Fruit fly (Drosophila melanogaster) whole organism, wandering third instar larva: ENCODE results near the gene CG42819.

ENCODE experiments used
- CG32264 ChIP-seq: fragments of 200-800 bp; sonication (Bioruptor generic); optimal IDR thresholded peaks from 2 replicates; lab custom pipeline; 2016; ENCODE audit warnings: missing biosample characterization, missing genetic modification characterization
- CG9705 ChIP-seq: fragments of 200-800 bp; sonication (Bioruptor generic); optimal IDR thresholded peaks from 2 replicates; lab custom pipeline; 2018; ENCODE audit warnings: missing biosample characterization, mild to moderate bottlenecking, missing genetic modification characterization
- CrebA ChIP-seq: fragments of 200-800 bp; sonication (Bioruptor generic); optimal IDR thresholded peaks from 2 replicates; lab custom pipeline; 2016; ENCODE audit warnings: missing biosample characterization, mild to moderate bottlenecking, missing genetic modification characterization, borderline replicate concordance
- Dif ChIP-seq: fragments of 200-275, 200-300 bp; sonication (Bioruptor generic); optimal IDR thresholded peaks from 2 replicates; lab custom pipeline; 2018; ENCODE audit warnings: missing biosample characterization, missing genetic modification characterization; ENCODE audit not compliant: partially characterized antibody
- HLH106 ChIP-seq: fragments of 200-800 bp; optimal IDR thresholded peaks from 3 replicates; lab custom pipeline; 2019; ENCODE audit warnings: missing biosample characterization, mild to moderate bottlenecking, missing genetic modification characterization, moderate library complexity
- Hnf4 ChIP-seq: fragments of 200-800 bp; sonication (Bioruptor generic); optimal IDR thresholded peaks from 2 replicates; lab custom pipeline; 2016; ENCODE audit warnings: missing biosample characterization, mild to moderate bottlenecking, missing genetic modification characterization
- Hr83 ChIP-seq: fragments of 200-300 bp; sonication (Bioruptor generic); optimal IDR thresholded peaks from 2 replicates; lab custom pipeline; 2016; ENCODE audit warnings: missing biosample characterization, mild to moderate bottlenecking, missing genetic modification characterization, moderate library complexity; ENCODE audit not compliant: poor library complexity, severe bottlenecking
- Jra ChIP-seq: sonication (Bioruptor generic); optimal IDR thresholded peaks from 2 replicates; lab custom pipeline; 2016; ENCODE audit warnings: missing biosample characterization, missing genetic modification characterization
- Mio ChIP-seq: sonication (Bioruptor generic); optimal IDR thresholded peaks from 2 replicates; lab custom pipeline; 2016; ENCODE audit warnings: missing biosample characterization, missing genetic modification characterization
- Myc ChIP-seq: fragments of >200 bp; optimal IDR thresholded peaks from 2 replicates; lab custom pipeline; 2017
- N ChIP-seq: fragments of >200 bp; optimal IDR thresholded peaks from 2 replicates; lab custom pipeline; 2018; ENCODE audit warnings: missing biosample characterization, missing external identifiers, missing genetic modification characterization
- OdsH ChIP-seq: fragments of 200-800 bp; sonication (Bioruptor generic); optimal IDR thresholded peaks from 2 replicates; lab custom pipeline; 2016; ENCODE audit warnings: missing biosample characterization, mild to moderate bottlenecking, missing genetic modification characterization
- Rel ChIP-seq, 2 experiments: fragments of 200-800 bp; sonication (Bioruptor generic) in 1 of 2; optimal IDR thresholded peaks; 2 replicates in 1 of 2; 3 replicates in 1 of 2; lab custom pipeline; 2016 to 2019; ENCODE audit warnings: mild to moderate bottlenecking in 2 of 2, missing biosample characterization in 2 of 2, missing genetic modification characterization in 2 of 2, moderate library complexity in 1 of 2
- Sp1 ChIP-seq: fragments of 200-800 bp; sonication (Bioruptor generic); optimal IDR thresholded peaks from 3 replicates; lab custom pipeline; 2019; ENCODE audit warnings: missing biosample characterization, mild to moderate bottlenecking, missing genetic modification characterization, moderate library complexity
- Vsx2 ChIP-seq: fragments of 200-300, 225-300 bp; sonication (Bioruptor generic); optimal IDR thresholded peaks from 2 replicates; lab custom pipeline; 2018; ENCODE audit warnings: missing biosample characterization, missing genetic modification characterization; ENCODE audit not compliant: partially characterized antibody
- br ChIP-seq: fragments of 200-800 bp; sonication (Bioruptor generic); optimal IDR thresholded peaks from 2 replicates; lab custom pipeline; 2016; ENCODE audit warnings: missing biosample characterization, missing genetic modification characterization
- dl ChIP-seq, 2 experiments: fragments of 175-275, 200-275 bp in 1 of 2; fragments of 200-275 bp in 1 of 2; sonication (Bioruptor generic); optimal IDR thresholded peaks; lab custom pipeline; 2018; ENCODE audit warnings: mild to moderate bottlenecking in 2 of 2, missing biosample characterization in 2 of 2, missing genetic modification characterization in 2 of 2, moderate library complexity in 2 of 2; ENCODE audit not compliant: partially characterized antibody in 2 of 2, insufficient read depth in 1 of 2
- dmrt93B ChIP-seq: fragments of 200-800 bp; sonication (Bioruptor generic); optimal IDR thresholded peaks from 2 replicates; lab custom pipeline; 2018; ENCODE audit warnings: missing biosample characterization, mild to moderate bottlenecking, missing genetic modification characterization
- dsf ChIP-seq: sonication (Bioruptor generic); optimal IDR thresholded peaks from 2 replicates; lab custom pipeline; 2016; ENCODE audit warnings: missing biosample characterization, missing genetic modification characterization, borderline replicate concordance
- ey ChIP-seq: fragments of 200-800 bp; sonication (Bioruptor generic); optimal IDR thresholded peaks from 2 replicates; lab custom pipeline; 2016; ENCODE audit warnings: missing biosample characterization, missing genetic modification characterization
- foxo ChIP-seq, 2 experiments: fragments of 200-800 bp; sonication (Bioruptor generic); optimal IDR thresholded peaks; 2 replicates in 1 of 2; 3 replicates in 1 of 2; lab custom pipeline; 2016 to 2017; ENCODE audit warnings: missing biosample characterization in 2 of 2, missing genetic modification characterization in 2 of 2
- fru ChIP-seq: fragments of 200-800 bp; sonication (Bioruptor generic); optimal IDR thresholded peaks from 3 replicates; lab custom pipeline; 2016; ENCODE audit warnings: missing biosample characterization, mild to moderate bottlenecking, missing genetic modification characterization
- h ChIP-seq: fragments of 200-800 bp; sonication (Bioruptor generic); optimal IDR thresholded peaks from 3 replicates; lab custom pipeline; 2016; ENCODE audit warnings: missing biosample characterization, mild to moderate bottlenecking, missing genetic modification characterization
- pan ChIP-seq: fragments of >200 bp; optimal IDR thresholded peaks from 2 replicates; lab custom pipeline; 2017
- psq ChIP-seq: fragments of 200-800 bp; sonication (Bioruptor generic); optimal IDR thresholded peaks from 3 replicates; lab custom pipeline; 2017; ENCODE audit warnings: missing biosample characterization, mild to moderate bottlenecking, missing genetic modification characterization, moderate library complexity
- rgr ChIP-seq: fragments of 200-800 bp; sonication (Bioruptor generic); optimal IDR thresholded peaks from 3 replicates; lab custom pipeline; 2016; ENCODE audit warnings: missing biosample characterization, mild to moderate bottlenecking, missing genetic modification characterization
- sage ChIP-seq: fragments of 200-800 bp; sonication (Bioruptor generic); optimal IDR thresholded peaks from 2 replicates; lab custom pipeline; 2016; ENCODE audit warnings: missing biosample characterization, mild to moderate bottlenecking, missing genetic modification characterization
- sv ChIP-seq: fragments of 200-800 bp; sonication (Bioruptor generic); optimal IDR thresholded peaks from 3 replicates; lab custom pipeline; 2016; ENCODE audit warnings: missing biosample characterization, missing genetic modification characterization
- tai ChIP-seq: sonication (Bioruptor generic); optimal IDR thresholded peaks from 2 replicates; lab custom pipeline; 2016; ENCODE audit warnings: missing biosample characterization, missing genetic modification characterization
- usp ChIP-seq: fragments of >200 bp; optimal IDR thresholded peaks from 2 replicates; lab custom pipeline; 2017; ENCODE audit warnings: missing biosample characterization, missing genetic modification characterization
- woc ChIP-seq: sonication (Bioruptor generic); optimal IDR thresholded peaks from 2 replicates; lab custom pipeline; 2016; ENCODE audit warnings: missing biosample characterization, mild to moderate bottlenecking, missing genetic modification characterization

CG42819 gene

dm6 chr2L:8361204-8361952 lies 27.8 kb downstream of the CG42819 start:
- TF ChIP-seq tai (GFP tag; lab: Kevin White, UChicago) (no peak), br (peak; percentile 46), psq (GFP tag; lab: Kevin White, UChicago) (peak; percentile 59), OdsH (GFP tag; lab: Kevin White, UChicago) (peak; percentile 36), Hnf4 (GFP tag; lab: Kevin White, UChicago) (peak; percentile 1), usp (GFP tag; lab: Kevin White, UChicago) (no peak), Sp1 (GFP tag; lab: Kevin White, UChicago) (peak; percentile 33), h (GFP tag; lab: Kevin White, UChicago) (peak; percentile 70), rgr (GFP tag; lab: Kevin White, UChicago) (peak; percentile 17), Mio (no peak), fru (GFP tag; lab: Kevin White, UChicago) (peak; percentile 75), ey (peak; percentile 64), dsf (GFP tag; lab: Kevin White, UChicago) (no peak), CG9705 (GFP tag; lab: Kevin White, UChicago) (peak; percentile 7), HLH106 (tag; lab: Kevin White, UChicago) (peak; percentile 59), foxo (GFP tag; optimal IDR thresholded peaks at IDR 0.05; lab: Kevin White, UChicago) (peak in 1 of 2 experiments; percentile 49), woc (peak; percentile 35), dmrt93B (GFP tag; lab: Kevin White, UChicago) (peak; percentile 28)

- TF ChIP-seq N (GFP tag; lab: Kevin White, UChicago) = no peak
- TF ChIP-seq Vsx2 (GFP tag; lab: Kevin White, UChicago) = no peak
- TF ChIP-seq fru (GFP tag; lab: Kevin White, UChicago) = no peak
- TF ChIP-seq Myc (lab: Kevin White, UChicago) = no peak
These were observed 33.7 kb downstream of the CG42819 start for dm6 chr2L:8355419-8355818.

- TF ChIP-seq dsf (GFP tag; lab: Kevin White, UChicago) (no peak), br (peak; percentile 2), Hr83 (GFP tag; lab: Kevin White, UChicago) (peak; percentile 29), Rel (GFP tag; optimal IDR thresholded peaks at IDR 0.05; lab: Kevin White, UChicago) (no peak), Rel (tag; optimal IDR thresholded peaks at IDR 0.05; lab: Kevin White, UChicago) (peak; percentile 92), OdsH (GFP tag; lab: Kevin White, UChicago) (no peak), Dif (GFP tag; lab: Kevin White, UChicago) (no peak), sv (GFP tag; lab: Kevin White, UChicago) (no peak), pan (no peak), CrebA (GFP tag; lab: Kevin White, UChicago) (peak; percentile 22), CG9705 (GFP tag; lab: Kevin White, UChicago) (no peak), Jra (no peak), h (GFP tag; lab: Kevin White, UChicago) (no peak), CG32264 (GFP tag; lab: Kevin White, UChicago) (no peak), woc (no peak)
- TF ChIP-seq, all 38 proteins: peak for 4
These were observed 37.3 kb downstream of the CG42819 start, which contains the start of gene Mur29B for dm6 chr2L:8351864-8352263. Gene Mur29B (plus strand): TSS chr2L:8352187.

dm6 chr2L:8351333-8351732 lies 37.8 kb downstream of the CG42819 start:
- peak; percentile 29 for TF ChIP-seq fru (GFP tag; lab: Kevin White, UChicago)
- peak; percentile 65 for TF ChIP-seq h (GFP tag; lab: Kevin White, UChicago)
- TF ChIP-seq tai (GFP tag; lab: Kevin White, UChicago) = no peak
- no peak for TF ChIP-seq br
- peak; percentile 60 for TF ChIP-seq HLH106 (tag; lab: Kevin White, UChicago)
- no peak for TF ChIP-seq ey
- TF ChIP-seq Myc (lab: Kevin White, UChicago) = no peak
- no peak for TF ChIP-seq Rel (GFP tag; optimal IDR thresholded peaks at IDR 0.05; lab: Kevin White, UChicago)
- no peak for TF ChIP-seq Rel (tag; optimal IDR thresholded peaks at IDR 0.05; lab: Kevin White, UChicago)
- TF ChIP-seq dmrt93B (GFP tag; lab: Kevin White, UChicago) = peak; percentile 5
- peak in 1 of 2 experiments; percentile 71 for TF ChIP-seq foxo (GFP tag; optimal IDR thresholded peaks at IDR 0.05; lab: Kevin White, UChicago)
- peak; percentile 36 for TF ChIP-seq psq (GFP tag; lab: Kevin White, UChicago)
- no peak for TF ChIP-seq sage (GFP tag; lab: Kevin White, UChicago)
- TF ChIP-seq rgr (GFP tag; lab: Kevin White, UChicago) = peak; percentile 44
- TF ChIP-seq OdsH (GFP tag; lab: Kevin White, UChicago) = peak; percentile 26
- TF ChIP-seq dl (GFP tag; optimal IDR thresholded peaks at IDR 0.05; lab: Kevin White, UChicago; ENCODE audit: insufficient read depth in 1 of 2, partially characterized antibody in 2 of 2) = no peak
- TF ChIP-seq Sp1 (GFP tag; lab: Kevin White, UChicago) = no peak
- TF ChIP-seq Hnf4 (GFP tag; lab: Kevin White, UChicago) = no peak
- TF ChIP-seq CG9705 (GFP tag; lab: Kevin White, UChicago) = no peak
